Worm (Caenorhabditis elegans): ENCODE results near the gene F59A6.10.

F59A6.10 gene

ce11 chrII:5027952-5028351 lies 24.2 kb downstream of the F59A6.10 start:
- TF ChIP-seq mep-1 (tag; optimal IDR thresholded peaks at IDR 0.05) (no peak), nhr-237 (tag; optimal IDR thresholded peaks at IDR 0.05) (no peak), sem-2 (GFP tag; optimal IDR thresholded peaks at IDR 0.05) (no peak), drap-1 (GFP tag; optimal IDR thresholded peaks at IDR 0.05) (no peak), nhr-28 (tag; optimal IDR thresholded peaks at IDR 0.05) (no peak), ces-1 (GFP tag; optimal IDR thresholded peaks at IDR 0.05) (no peak), cnd-1 (tag; optimal IDR thresholded peaks at IDR 0.05) (no peak)

ce11 chrII:5031612-5032011 lies 27.9 kb downstream of the F59A6.10 start, which contains the start of gene wdr-83:
wdr-83 (minus strand) TSS chrII:5031712.
- no peak for TF ChIP-seq elt-3 (tag; optimal IDR thresholded peaks at IDR 0.05)
- no peak for TF ChIP-seq nhr-12 (tag; optimal IDR thresholded peaks at IDR 0.05)
- no peak for TF ChIP-seq mls-2 (tag; optimal IDR thresholded peaks at IDR 0.05)
- TF ChIP-seq elt-1 (tag; optimal IDR thresholded peaks at IDR 0.05; ENCODE audit: borderline replicate concordance, insufficient read depth): no peak
- no peak for TF ChIP-seq lin-13 (tag; optimal IDR thresholded peaks at IDR 0.05)
- no peak for TF ChIP-seq sem-2 (GFP tag; optimal IDR thresholded peaks at IDR 0.05)
- no peak for TF ChIP-seq unc-62 (GFP tag; optimal IDR thresholded peaks at IDR 0.05)
- TF ChIP-seq nhr-28 (tag; optimal IDR thresholded peaks at IDR 0.05): no peak
- no peak for TF ChIP-seq blmp-1 (tag; optimal IDR thresholded peaks at IDR 0.05)
- no peak for TF ChIP-seq lsy-2 (tag; optimal IDR thresholded peaks at IDR 0.05)
- TF ChIP-seq drap-1 (GFP tag; optimal IDR thresholded peaks at IDR 0.05): no peak
- TF ChIP-seq bed-3 (GFP tag; optimal IDR thresholded peaks at IDR 0.05): no peak
- no peak for TF ChIP-seq zip-8 (tag; optimal IDR thresholded peaks at IDR 0.05)
- TF ChIP-seq ceh-83 (GFP tag; optimal IDR thresholded peaks at IDR 0.05): no peak
- no peak for TF ChIP-seq mab-5 (tag; optimal IDR thresholded peaks at IDR 0.05)
- TF ChIP-seq ztf-11 (tag; optimal IDR thresholded peaks at IDR 0.05): no peak
- TF ChIP-seq nhr-237 (tag; optimal IDR thresholded peaks at IDR 0.05): no peak
- no peak for TF ChIP-seq pha-4 (tag; optimal IDR thresholded peaks at IDR 0.05)
- no peak for TF ChIP-seq unc-39 (tag; optimal IDR thresholded peaks at IDR 0.05)

DNA sequence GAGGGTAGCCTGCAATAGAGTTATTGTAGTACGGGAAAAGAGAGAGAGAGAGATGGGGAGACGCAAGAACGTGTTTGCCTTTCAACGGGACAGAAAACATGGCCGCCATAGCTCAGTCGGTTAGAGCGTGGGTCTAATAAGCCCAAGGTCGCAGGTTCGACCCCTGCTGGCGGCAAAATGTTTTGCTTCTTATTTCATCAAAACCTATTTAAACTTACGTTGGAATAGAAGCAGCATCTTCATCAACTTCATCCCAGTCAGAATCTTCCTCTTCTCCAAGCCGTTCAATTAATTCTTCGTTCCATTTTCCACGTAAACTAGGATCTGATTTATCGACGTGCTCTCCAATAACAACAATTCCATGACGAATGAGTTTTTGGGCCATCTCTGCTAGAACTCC lies 28.9 kb downstream of the F59A6.10 start:
- no peak for TF ChIP-seq zip-8 (tag; optimal IDR thresholded peaks at IDR 0.05)
- TF ChIP-seq elt-3 (tag; optimal IDR thresholded peaks at IDR 0.05): no peak
- no peak for TF ChIP-seq nhr-2 (tag; optimal IDR thresholded peaks at IDR 0.05)
- no peak for TF ChIP-seq nhr-12 (tag; optimal IDR thresholded peaks at IDR 0.05)
- TF ChIP-seq ham-2 (GFP tag; optimal IDR thresholded peaks at IDR 0.05): peak; percentile 93
- peak; percentile 82 for TF ChIP-seq bed-3 (GFP tag; optimal IDR thresholded peaks at IDR 0.05)
- TF ChIP-seq hlh-1 (tag; optimal IDR thresholded peaks at IDR 0.05): peak; percentile 34
- TF ChIP-seq mab-5 (tag; optimal IDR thresholded peaks at IDR 0.05): no peak
- peak; percentile 8 for TF ChIP-seq blmp-1 (tag; optimal IDR thresholded peaks at IDR 0.05)
- TF ChIP-seq ceh-43 (GFP tag; optimal IDR thresholded peaks at IDR 0.05): peak; percentile 87
- TF ChIP-seq unc-62 (GFP tag; optimal IDR thresholded peaks at IDR 0.05): peak; percentile 59
- peak; percentile 63 for TF ChIP-seq pha-4 (tag; optimal IDR thresholded peaks at IDR 0.05)
- TF ChIP-seq elt-1 (tag; optimal IDR thresholded peaks at IDR 0.05; ENCODE audit: borderline replicate concordance, insufficient read depth): peak; percentile 4
- no peak for TF ChIP-seq nhr-76 (tag; optimal IDR thresholded peaks at IDR 0.05)
- TF ChIP-seq mls-2 (tag; optimal IDR thresholded peaks at IDR 0.05): peak; percentile 97
- TF ChIP-seq lsy-2 (tag; optimal IDR thresholded peaks at IDR 0.05): peak; percentile 61
- peak; percentile 28 for TF ChIP-seq nhr-237 (tag; optimal IDR thresholded peaks at IDR 0.05)
- TF ChIP-seq unc-120 (tag; optimal IDR thresholded peaks at IDR 0.05; ENCODE audit: poor library complexity, severe bottlenecking): peak; percentile 89
- peak; percentile 94 for TF ChIP-seq M03D4.4 (tag; optimal IDR thresholded peaks at IDR 0.05)
- TF ChIP-seq tbx-8 (GFP tag; optimal IDR thresholded peaks at IDR 0.05): peak; percentile 88
- TF ChIP-seq sem-2 (GFP tag; optimal IDR thresholded peaks at IDR 0.05): peak; percentile 92
- peak; percentile 95 for TF ChIP-seq drap-1 (GFP tag; optimal IDR thresholded peaks at IDR 0.05)
- peak; percentile 95 for TF ChIP-seq cnd-1 (tag; optimal IDR thresholded peaks at IDR 0.05)
- TF ChIP-seq mep-1 (tag; optimal IDR thresholded peaks at IDR 0.05): peak; percentile 39
- TF ChIP-seq ces-1 (GFP tag; optimal IDR thresholded peaks at IDR 0.05): no peak
- peak; percentile 53 for TF ChIP-seq nhr-28 (tag; optimal IDR thresholded peaks at IDR 0.05)
- peak; percentile 96 for TF ChIP-seq sptf-1 (tag; optimal IDR thresholded peaks at IDR 0.05)
- peak; percentile 80 for TF ChIP-seq flh-1 (GFP tag; optimal IDR thresholded peaks at IDR 0.05)
- TF ChIP-seq ceh-83 (GFP tag; optimal IDR thresholded peaks at IDR 0.05): peak; percentile 75
- no peak for TF ChIP-seq snpc-4 (tag; optimal IDR thresholded peaks at IDR 0.05)
- peak; percentile 93 for TF ChIP-seq lin-32 (GFP tag; optimal IDR thresholded peaks at IDR 0.05)
- peak; percentile 85 for TF ChIP-seq ztf-11 (tag; optimal IDR thresholded peaks at IDR 0.05)
- TF ChIP-seq ceh-39 (tag; optimal IDR thresholded peaks at IDR 0.05): no peak
- peak; percentile 48 for TF ChIP-seq lin-13 (tag; optimal IDR thresholded peaks at IDR 0.05)
- TF ChIP-seq unc-39 (tag; optimal IDR thresholded peaks at IDR 0.05): peak; percentile 27

Measured in whole organism, mixed stage, embryonic.